Fruit fly (Drosophila melanogaster) whole organism, embryonic: ENCODE data around the gene CG4594.

ENCODE experiments used
- Bteb2 ChIP-seq: fragments of 200-800 bp; sonication (Bioruptor generic); optimal IDR thresholded peaks from 2 replicates; lab custom pipeline; 2016; ENCODE audit warnings: missing biosample characterization, missing genetic modification characterization
- CG10274 ChIP-seq: fragments of 200-800 bp; sonication (Bioruptor generic); optimal IDR thresholded peaks from 3 replicates; lab custom pipeline; 2017; ENCODE audit warnings: missing biosample characterization, mild to moderate bottlenecking, missing genetic modification characterization
- CG11456 ChIP-seq: fragments of 200-800 bp; sonication (Bioruptor generic); IDR thresholded peaks from 3 replicates; pipeline ENCODE4 v1.3.6; 2022; ENCODE audit warnings: missing biosample characterization, missing genetic modification characterization
- CG11696 ChIP-seq: fragments of 200-800 bp; sonication (Bioruptor generic); IDR thresholded peaks from 2 replicates; pipeline ENCODE4 v1.3.6; 2022; ENCODE audit warnings: missing biosample characterization, missing genetic modification characterization
- CG12391 ChIP-seq: fragments of 200-800 bp; sonication (Bioruptor generic); optimal IDR thresholded peaks from 3 replicates; lab custom pipeline; 2018; ENCODE audit warnings: missing biosample characterization, mild to moderate bottlenecking, missing genetic modification characterization, moderate library complexity
- CG16813 ChIP-seq: fragments of 200-800 bp; sonication (Bioruptor generic); IDR thresholded peaks from 3 replicates; pipeline ENCODE4 v1.3.6; 2022; ENCODE audit warnings: missing biosample characterization, missing genetic modification characterization; ENCODE audit not compliant: partially characterized antibody
- CG18619 ChIP-seq: fragments of 200-800 bp; sonication (Bioruptor generic); optimal IDR thresholded peaks from 3 replicates; lab custom pipeline; 2017; ENCODE audit warnings: missing biosample characterization, mild to moderate bottlenecking, missing genetic modification characterization
- CG2116 ChIP-seq: fragments of 200-800 bp; sonication (Bioruptor generic); optimal IDR thresholded peaks from 3 replicates; lab custom pipeline; 2018; ENCODE audit warnings: missing biosample characterization, mild to moderate bottlenecking, missing genetic modification characterization
- CG2712 ChIP-seq: fragments of 200-800 bp; optimal IDR thresholded peaks from 3 replicates; lab custom pipeline; 2019; ENCODE audit warnings: missing biosample characterization, mild to moderate bottlenecking, missing genetic modification characterization, moderate library complexity
- CG3065 ChIP-seq: fragments of 200-800 bp; sonication (Bioruptor generic); optimal IDR thresholded peaks from 2 replicates; lab custom pipeline; 2016; ENCODE audit warnings: missing biosample characterization, missing genetic modification characterization
- CG33213 ChIP-seq: fragments of 200-800 bp; sonication (Bioruptor generic); optimal IDR thresholded peaks from 3 replicates; lab custom pipeline; 2016; ENCODE audit warnings: missing biosample characterization, missing genetic modification characterization
- CG33557 ChIP-seq: fragments of 200-800 bp; sonication (Bioruptor generic); optimal IDR thresholded peaks from 2 replicates; lab custom pipeline; 2019; ENCODE audit warnings: missing biosample characterization, mild to moderate bottlenecking, missing genetic modification characterization, moderate library complexity
- CG5245 ChIP-seq: fragments of 200-800 bp; sonication (Bioruptor generic); optimal IDR thresholded peaks from 3 replicates; lab custom pipeline; 2016; ENCODE audit warnings: missing biosample characterization, missing genetic modification characterization
- CG5953 ChIP-seq: fragments of 200-800 bp; sonication (Bioruptor generic); IDR thresholded peaks from 2 replicates; pipeline ENCODE4 v1.3.6; 2022; ENCODE audit warnings: missing biosample characterization, missing genetic modification characterization
- CG6791 ChIP-seq: fragments of 200-800 bp; sonication (Bioruptor generic); IDR thresholded peaks from 3 replicates; pipeline ENCODE4 v1.3.6; 2022; ENCODE audit warnings: missing biosample characterization, missing genetic modification characterization; ENCODE audit not compliant: partially characterized antibody
- CG8089 ChIP-seq: fragments of 200-800 bp; sonication (Bioruptor generic); optimal IDR thresholded peaks from 3 replicates; lab custom pipeline; 2016; ENCODE audit warnings: missing biosample characterization, missing genetic modification characterization
- CoRest ChIP-seq: fragments of 200-800 bp; sonication (Bioruptor generic); optimal IDR thresholded peaks from 3 replicates; lab custom pipeline; 2018; ENCODE audit warnings: missing biosample characterization, mild to moderate bottlenecking, missing genetic modification characterization, moderate library complexity
- Deaf1 ChIP-seq: fragments of 200-800 bp; optimal IDR thresholded peaks from 3 replicates; lab custom pipeline; 2019; ENCODE audit warnings: missing biosample characterization, mild to moderate bottlenecking, missing genetic modification characterization, moderate library complexity
- HLH4C ChIP-seq: fragments of 200-800 bp; sonication (Bioruptor generic); IDR thresholded peaks from 3 replicates; pipeline ENCODE4 v1.3.6; 2022; ENCODE audit warnings: missing biosample characterization, missing genetic modification characterization; ENCODE audit not compliant: partially characterized antibody
- Kr ChIP-seq: fragments of 200-800 bp; sonication (Bioruptor generic); optimal IDR thresholded peaks from 2 replicates; lab custom pipeline; 2017; ENCODE audit warnings: missing biosample characterization, mild to moderate bottlenecking, missing genetic modification characterization
- Lim3 ChIP-seq: fragments of 200-800 bp; sonication (Bioruptor generic); IDR thresholded peaks from 2 replicates; pipeline ENCODE4 v1.3.6; 2022; ENCODE audit warnings: missing biosample characterization, missing genetic modification characterization
- Myb ChIP-seq: fragments of 200-800 bp; sonication (Bioruptor generic); optimal IDR thresholded peaks from 2 replicates; lab custom pipeline; 2016; ENCODE audit warnings: missing biosample characterization, missing genetic modification characterization
- Pdp1 ChIP-seq, 2 experiments: fragments of 200-800 bp; sonication (Bioruptor generic); optimal IDR thresholded peaks; 3 replicates each; lab custom pipeline; 2016; ENCODE audit warnings: missing biosample characterization in 2 of 2, missing genetic modification characterization in 2 of 2, mild to moderate bottlenecking in 1 of 2, moderate library complexity in 1 of 2
- amos ChIP-seq: fragments of 200-800 bp; sonication (Bioruptor generic); IDR thresholded peaks from 2 replicates; pipeline ENCODE4 v1.3.6; 2022; ENCODE audit warnings: missing biosample characterization, missing genetic modification characterization; ENCODE audit not compliant: partially characterized antibody
- bsh ChIP-seq, 2 experiments: fragments of 200-800 bp; sonication (Bioruptor generic); optimal IDR thresholded peaks; 2 replicates each; lab custom pipeline; 2017 to 2018; ENCODE audit warnings: mild to moderate bottlenecking in 2 of 2, missing biosample characterization in 2 of 2, missing genetic modification characterization in 2 of 2, moderate library complexity in 1 of 2
- cad ChIP-seq: fragments of >200 bp; optimal IDR thresholded peaks from 2 replicates; lab custom pipeline; 2017; ENCODE audit warnings: missing biosample characterization, missing genetic modification characterization
- cas ChIP-seq: fragments of 200-800 bp; sonication (Bioruptor generic); IDR thresholded peaks from 2 replicates; pipeline ENCODE4 v1.3.6; 2022; ENCODE audit warnings: missing biosample characterization, missing genetic modification characterization
- dmrt99B ChIP-seq: fragments of 200-800 bp; sonication (Bioruptor generic); optimal IDR thresholded peaks from 2 replicates; lab custom pipeline; 2018; ENCODE audit warnings: missing biosample characterization, mild to moderate bottlenecking, missing genetic modification characterization, moderate library complexity
- esg ChIP-seq: fragments of 200-800 bp; sonication (Bioruptor generic); conservative IDR thresholded peaks from 2 replicates; pipeline ENCODE4 v1.3.6; 2022; ENCODE audit warnings: missing biosample characterization, missing genetic modification characterization
- ewg ChIP-seq: fragments of 200-800 bp; sonication (Bioruptor generic); optimal IDR thresholded peaks from 3 replicates; lab custom pipeline; 2017; ENCODE audit warnings: mild to moderate bottlenecking, missing biosample characterization, missing genetic modification reagents, missing genetic modification characterization
- fd64A ChIP-seq: fragments of 200-800 bp; sonication (Bioruptor generic); optimal IDR thresholded peaks from 3 replicates; lab custom pipeline; 2018; ENCODE audit warnings: missing biosample characterization, mild to moderate bottlenecking, missing genetic modification characterization
- fd96Cb ChIP-seq: fragments of 200-800 bp; sonication (Bioruptor generic); optimal IDR thresholded peaks from 2 replicates; lab custom pipeline; 2018; ENCODE audit warnings: missing biosample characterization, mild to moderate bottlenecking, missing genetic modification characterization, moderate library complexity
- grn ChIP-seq: fragments of 200-800 bp; sonication (Bioruptor generic); optimal IDR thresholded peaks from 3 replicates; lab custom pipeline; 2017; ENCODE audit warnings: missing biosample characterization, missing genetic modification characterization
- insv ChIP-seq, 2 experiments: fragments of 200-800 bp; sonication (Bioruptor generic); optimal IDR thresholded peaks; 3 replicates each; lab custom pipeline; 2016 to 2018; ENCODE audit warnings: missing biosample characterization in 2 of 2, missing genetic modification characterization in 2 of 2
- ken ChIP-seq: fragments of 200-800 bp; sonication (Bioruptor generic); IDR thresholded peaks from 3 replicates; pipeline ENCODE4 v1.3.6; 2022; ENCODE audit warnings: missing biosample characterization, missing genetic modification characterization
- lola ChIP-seq, 3 experiments: fragments of >200 bp in 2 of 3; fragments of 200-800 bp in 1 of 3; sonication (Bioruptor generic) in 1 of 3; optimal IDR thresholded peaks; 2 replicates each; lab custom pipeline; 2017 to 2019; ENCODE audit warnings: missing biosample characterization in 3 of 3, missing genetic modification characterization in 3 of 3, mild to moderate bottlenecking in 1 of 3, moderate library complexity in 1 of 3
- maf-S ChIP-seq: fragments of 200-800 bp; sonication (Bioruptor generic); optimal IDR thresholded peaks from 2 replicates; lab custom pipeline; 2016; ENCODE audit warnings: missing biosample characterization, missing genetic modification characterization
- pan ChIP-seq, 4 experiments: fragments of >200 bp in 3 of 4; fragments of 200-800 bp in 1 of 4; sonication (Bioruptor generic) in 1 of 4; optimal IDR thresholded peaks in 3 of 4; IDR thresholded peaks in 1 of 4; 2 replicates each; pipeline versions ENCODE4 v1.3.6 to Lab custom; 2017 to 2022; ENCODE audit warnings: missing biosample characterization in 2 of 4, missing genetic modification characterization in 2 of 4, mixed read lengths in 1 of 4
- pb ChIP-seq: fragments of 200-800 bp; sonication (Bioruptor generic); optimal IDR thresholded peaks from 3 replicates; lab custom pipeline; 2016; ENCODE audit warnings: missing biosample characterization, missing genetic modification characterization
- pzg ChIP-seq: fragments of 200-800 bp; sonication (Bioruptor generic); optimal IDR thresholded peaks from 3 replicates; lab custom pipeline; 2018; ENCODE audit warnings: missing biosample characterization, mild to moderate bottlenecking, missing genetic modification characterization, moderate library complexity
- ro ChIP-seq: fragments of 200-800 bp; sonication (Bioruptor generic); IDR thresholded peaks from 2 replicates; pipeline ENCODE4 v1.3.6; 2022; ENCODE audit warnings: missing biosample characterization, missing genetic modification characterization
- scrt ChIP-seq: fragments of 200-800 bp; sonication (Bioruptor generic); optimal IDR thresholded peaks from 2 replicates; lab custom pipeline; 2018; ENCODE audit warnings: missing biosample characterization, mild to moderate bottlenecking, missing genetic modification characterization, moderate library complexity
- seq ChIP-seq: fragments of 200-800 bp; sonication (Bioruptor generic); IDR thresholded peaks from 2 replicates; pipeline ENCODE4 v1.3.6; 2022; ENCODE audit warnings: missing biosample characterization, missing genetic modification characterization
- slp2 ChIP-seq: fragments of 200-800 bp; sonication (Bioruptor generic); optimal IDR thresholded peaks from 2 replicates; lab custom pipeline; 2016; ENCODE audit warnings: missing biosample characterization, missing genetic modification characterization
- sug ChIP-seq: fragments of 200-800 bp; optimal IDR thresholded peaks from 2 replicates; lab custom pipeline; 2019; ENCODE audit warnings: missing biosample characterization, mild to moderate bottlenecking, missing genetic modification characterization, moderate library complexity
- tx ChIP-seq: fragments of 200-800 bp; sonication (Bioruptor generic); optimal IDR thresholded peaks from 2 replicates; lab custom pipeline; 2016; ENCODE audit warnings: missing biosample characterization, missing genetic modification characterization
- unc-4 ChIP-seq: fragments of 200-800 bp; sonication (Bioruptor generic); IDR thresholded peaks from 2 replicates; pipeline ENCODE4 v1.3.6; 2022; ENCODE audit warnings: missing biosample characterization, missing genetic modification characterization; ENCODE audit not compliant: partially characterized antibody

Gene CG4594

DNA sequence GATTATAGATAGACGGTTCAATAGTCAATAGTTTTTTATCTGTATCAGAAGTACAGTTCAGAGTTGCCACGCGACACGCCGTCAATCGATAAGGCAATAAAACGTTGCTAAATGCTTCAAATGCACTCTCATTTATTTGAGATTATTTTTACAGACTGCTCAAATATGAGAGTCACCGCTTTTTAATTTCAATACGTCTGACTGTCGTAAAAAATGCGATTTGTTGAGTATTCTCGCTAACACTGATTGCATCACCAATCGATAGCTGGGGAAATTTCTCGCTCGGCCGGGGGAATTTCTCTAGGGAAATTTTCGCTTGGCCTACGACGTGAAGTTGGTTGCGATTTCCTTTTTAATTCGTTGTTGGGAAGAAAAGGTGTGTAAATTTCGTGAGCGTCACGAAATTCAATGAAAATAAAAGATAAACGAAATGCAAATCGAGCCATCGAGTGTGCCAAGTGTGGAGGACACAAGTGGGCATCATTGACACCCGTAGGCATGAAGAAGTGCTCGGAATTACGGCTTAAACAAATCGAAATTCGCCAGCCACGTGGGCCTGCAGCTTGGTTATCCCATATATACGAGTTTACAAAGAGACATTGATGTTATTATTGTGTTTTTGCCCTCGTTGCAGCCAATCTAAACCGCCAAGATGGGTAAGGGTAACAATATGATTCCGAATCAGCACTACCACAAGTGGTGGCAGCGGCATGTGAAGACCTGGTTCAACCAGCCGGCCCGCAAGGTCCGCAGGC, 47.2 kb downstream of the CG4594 start, which contains the start of the genes Dref and RpL13 (continued):
- peak; percentile 94 for TF ChIP-seq fd64A
- peak; percentile 81 for TF ChIP-seq dmrt99B (tag; lab: Kevin White, UChicago)
- TF ChIP-seq CG11696 (GFP tag; lab: Robert Waterston, UW), result peak; percentile 72
- peak; percentile 46 for TF ChIP-seq CG5245 (GFP tag; lab: Kevin White, UChicago)
- peak; percentile 69; the same call in 2 of the 3 replicates for TF ChIP-seq CG6791 (GFP tag; lab: Robert Waterston, UW)
- TF ChIP-seq pan (optimal IDR thresholded peaks at IDR 0.05; lab: Kevin White, UChicago), result no peak
- peak in 1 of 2 experiments; percentile 75 for TF ChIP-seq pan (GFP tag; optimal IDR thresholded peaks at IDR 0.05 in 1 of 2, IDR thresholded peaks at IDR 0.05 in 1 of 2)
- TF ChIP-seq CG10274 (GFP tag; lab: Kevin White, UChicago), result peak; percentile 78
- TF ChIP-seq CG2116 (GFP tag; lab: Kevin White, UChicago), result peak; percentile 96
- TF ChIP-seq maf-S, result peak; percentile 78
- TF ChIP-seq slp2 (GFP tag; lab: Kevin White, UChicago), result peak; percentile 90
- peak; percentile 77 for TF ChIP-seq seq
- peak; percentile 79 for TF ChIP-seq CG16813
- peak; percentile 79 to 99 for TF ChIP-seq Pdp1 (GFP tag; optimal IDR thresholded peaks at IDR 0.05; lab: Kevin White, UChicago)
- peak; percentile 91 for TF ChIP-seq pb (GFP tag; lab: Kevin White, UChicago)
- TF ChIP-seq cas (GFP tag; lab: Robert Waterston, UW), result no peak
- peak; percentile 87 for TF ChIP-seq CG11456
- peak; percentile 72 for TF ChIP-seq Myb (GFP tag; lab: Kevin White, UChicago)
- peak in 1 of 3 experiments; percentile 61 for TF ChIP-seq lola (GFP tag; optimal IDR thresholded peaks at IDR 0.05; lab: Kevin White, UChicago)
- no peak for TF ChIP-seq cad (GFP tag; lab: Kevin White, UChicago)
- TF ChIP-seq HLH4C, result peak; percentile 90; the same call in 2 of the 3 replicates
- TF ChIP-seq Kr, result peak; percentile 12
- peak; percentile 57 to 79 for TF ChIP-seq bsh (GFP tag; optimal IDR thresholded peaks at IDR 0.05; lab: Kevin White, UChicago)
- peak; percentile 85 for TF ChIP-seq scrt
- TF ChIP-seq fd96Cb (tag; lab: Kevin White, UChicago), result peak; percentile 40
- peak in 1 of 2 experiments; percentile 79 for TF ChIP-seq insv (GFP tag; optimal IDR thresholded peaks at IDR 0.05; lab: Kevin White, UChicago)
- TF ChIP-seq ewg (GFP tag; lab: Kevin White, UChicago), result peak; percentile 75
- peak; percentile 76 for TF ChIP-seq CoRest (tag; lab: Kevin White, UChicago)
- peak; percentile 81 for TF ChIP-seq Bteb2 (GFP tag; lab: Kevin White, UChicago)
- TF ChIP-seq ken (GFP tag; lab: Robert Waterston, UW), result peak; percentile 75; the same call in 2 of the 3 replicates
- peak; percentile 73 for TF ChIP-seq CG5953 (GFP tag; lab: Robert Waterston, UW)
- TF ChIP-seq ro (GFP tag; lab: Robert Waterston, UW), result no peak
- TF ChIP-seq CG8089 (GFP tag; lab: Kevin White, UChicago), result peak; percentile 73
- no peak for TF ChIP-seq Lim3 (GFP tag; lab: Robert Waterston, UW)
- TF ChIP-seq CG33557 (GFP tag; lab: Kevin White, UChicago), result peak; percentile 89
- peak; percentile 83 for TF ChIP-seq pzg
- TF ChIP-seq esg, result peak; percentile 52
- TF ChIP-seq amos (GFP tag; lab: Robert Waterston, UW), result peak; percentile 72
- TF ChIP-seq CG18619 (GFP tag; lab: Kevin White, UChicago), result peak; percentile 92
- peak; percentile 92 for TF ChIP-seq CG33213 (GFP tag; lab: Kevin White, UChicago)
- TF ChIP-seq CG3065 (GFP tag; lab: Kevin White, UChicago), result peak; percentile 51
- peak; percentile 64 for TF ChIP-seq Deaf1 (tag; lab: Kevin White, UChicago)
- TF ChIP-seq CG12391, result peak; percentile 88
- TF ChIP-seq unc-4 (GFP tag; lab: Robert Waterston, UW), result peak; percentile 73
- peak; percentile 85 for TF ChIP-seq CG2712
- peak; percentile 86 for TF ChIP-seq grn (GFP tag; lab: Kevin White, UChicago)
- peak; percentile 77 for TF ChIP-seq tx (GFP tag; lab: Kevin White, UChicago)
- TF ChIP-seq sug (tag; lab: Kevin White, UChicago), result peak; percentile 90
